Fruit fly (Drosophila melanogaster) whole organism, embryonic: ENCODE results near the gene phr6-4.

Experiments used
- CG10654 ChIP-seq: fragments of 200-800 bp; sonication (Bioruptor generic); optimal IDR thresholded peaks from 2 replicates; lab custom pipeline; 2016; ENCODE audit warnings: missing biosample characterization, missing genetic modification characterization
- CG11247 ChIP-seq: fragments of 200-800 bp; sonication (Bioruptor generic); IDR thresholded peaks from 2 replicates; pipeline ENCODE4 v1.3.6; 2022; ENCODE audit warnings: missing biosample characterization, missing genetic modification characterization
- CG15269 ChIP-seq: fragments of 200-800 bp; sonication (Bioruptor generic); optimal IDR thresholded peaks from 2 replicates; lab custom pipeline; 2018; ENCODE audit warnings: missing biosample characterization, mild to moderate bottlenecking, missing genetic modification characterization, moderate library complexity
- CG16815 ChIP-seq: fragments of 200-800 bp; sonication (Bioruptor generic); optimal IDR thresholded peaks from 3 replicates; lab custom pipeline; 2017; ENCODE audit warnings: missing biosample characterization, mild to moderate bottlenecking, missing genetic modification characterization
- CG17385 ChIP-seq: fragments of 200-800 bp; sonication (Bioruptor generic); optimal IDR thresholded peaks from 3 replicates; lab custom pipeline; 2018; ENCODE audit warnings: missing biosample characterization, mild to moderate bottlenecking, missing genetic modification characterization
- CG17612 ChIP-seq: fragments of 200-800 bp; sonication (Bioruptor generic); IDR thresholded peaks from 2 replicates; pipeline ENCODE4 v1.3.6; 2022; ENCODE audit warnings: missing biosample characterization, missing genetic modification characterization
- CG18262 ChIP-seq: fragments of 200-800 bp; optimal IDR thresholded peaks from 3 replicates; lab custom pipeline; 2019; ENCODE audit warnings: missing biosample characterization, mild to moderate bottlenecking, missing genetic modification characterization, moderate library complexity
- CG18599 ChIP-seq: fragments of 200-800 bp; sonication (Bioruptor generic); optimal IDR thresholded peaks from 3 replicates; lab custom pipeline; 2017; ENCODE audit warnings: missing biosample characterization, missing genetic modification characterization, mild to moderate bottlenecking, moderate library complexity, missing genetic modification reagents
- CG30403 ChIP-seq: fragments of 200-800 bp; sonication (Bioruptor generic); optimal IDR thresholded peaks from 3 replicates; lab custom pipeline; 2016; ENCODE audit warnings: missing biosample characterization, missing genetic modification characterization
- CG32767 ChIP-seq: fragments of 200-800 bp; sonication (Bioruptor generic); IDR thresholded peaks from 2 replicates; pipeline ENCODE4 v1.3.6; 2022; ENCODE audit warnings: missing biosample characterization, missing genetic modification characterization
- CG4282 ChIP-seq: fragments of 200-800 bp; sonication (Bioruptor generic); optimal IDR thresholded peaks from 2 replicates; lab custom pipeline; 2016; ENCODE audit warnings: missing biosample characterization, missing genetic modification characterization
- CG4424 ChIP-seq: fragments of 200-800 bp; sonication (Bioruptor generic); optimal IDR thresholded peaks from 3 replicates; lab custom pipeline; 2016; ENCODE audit warnings: missing biosample characterization, missing genetic modification characterization
- CG6254 ChIP-seq: fragments of 200-800 bp; sonication (Bioruptor generic); optimal IDR thresholded peaks from 3 replicates; lab custom pipeline; 2017; ENCODE audit warnings: mild to moderate bottlenecking, missing biosample characterization, missing genetic modification reagents, missing genetic modification characterization
- CG7963 ChIP-seq: fragments of 200-800 bp; sonication (Bioruptor generic); IDR thresholded peaks from 3 replicates; pipeline ENCODE4 v1.3.6; 2022; ENCODE audit warnings: missing biosample characterization, missing genetic modification characterization; ENCODE audit not compliant: partially characterized antibody
- CG8388 ChIP-seq: fragments of 200-800 bp; sonication (Bioruptor generic); optimal IDR thresholded peaks from 2 replicates; lab custom pipeline; 2019; ENCODE audit warnings: missing biosample characterization, mild to moderate bottlenecking, missing genetic modification characterization, moderate library complexity
- CkIIα-i1 ChIP-seq: fragments of 200-800 bp; sonication (Bioruptor generic); IDR thresholded peaks from 2 replicates; pipeline ENCODE4 v1.3.6; 2022; ENCODE audit warnings: missing biosample characterization, missing genetic modification characterization
- D ChIP-seq, 2 experiments: fragments of 200-800 bp in 1 of 2; fragments of >200 bp in 1 of 2; sonication (Bioruptor generic) in 1 of 2; optimal IDR thresholded peaks; 2 replicates in 1 of 2; 3 replicates in 1 of 2; lab custom pipeline; 2017; ENCODE audit warnings: mild to moderate bottlenecking in 1 of 2, missing biosample characterization in 1 of 2, missing genetic modification characterization in 1 of 2, missing genetic modification reagents in 1 of 2
- Deaf1 ChIP-seq: fragments of 200-800 bp; optimal IDR thresholded peaks from 3 replicates; lab custom pipeline; 2019; ENCODE audit warnings: missing biosample characterization, mild to moderate bottlenecking, missing genetic modification characterization, moderate library complexity
- Hr78 ChIP-seq, 2 experiments: fragments of 200-800 bp in 1 of 2; fragments of >200 bp in 1 of 2; sonication (Bioruptor generic) in 1 of 2; optimal IDR thresholded peaks; 2 replicates each; lab custom pipeline; 2017 to 2019; ENCODE audit warnings: missing biosample characterization in 2 of 2, missing genetic modification characterization in 2 of 2, mild to moderate bottlenecking in 1 of 2, moderate library complexity in 1 of 2
- Jarid2 ChIP-seq: fragments of 200-800 bp; sonication (Bioruptor generic); optimal IDR thresholded peaks from 3 replicates; lab custom pipeline; 2017; ENCODE audit warnings: mild to moderate bottlenecking, missing biosample characterization, missing genetic modification reagents, missing genetic modification characterization
- Lim3 ChIP-seq: fragments of 200-800 bp; sonication (Bioruptor generic); IDR thresholded peaks from 2 replicates; pipeline ENCODE4 v1.3.6; 2022; ENCODE audit warnings: missing biosample characterization, missing genetic modification characterization
- Oli ChIP-seq: fragments of 200-800 bp; sonication (Bioruptor generic); optimal IDR thresholded peaks from 2 replicates; lab custom pipeline; 2018; ENCODE audit warnings: missing biosample characterization, mild to moderate bottlenecking, missing genetic modification characterization, moderate library complexity
- Pdp1 ChIP-seq, 2 experiments: fragments of 200-800 bp; sonication (Bioruptor generic); optimal IDR thresholded peaks; 3 replicates each; lab custom pipeline; 2016; ENCODE audit warnings: missing biosample characterization in 2 of 2, missing genetic modification characterization in 2 of 2, mild to moderate bottlenecking in 1 of 2, moderate library complexity in 1 of 2
- Six4 ChIP-seq: fragments of 200-800 bp; sonication (Bioruptor generic); optimal IDR thresholded peaks from 2 replicates; lab custom pipeline; 2016; ENCODE audit warnings: missing biosample characterization, missing genetic modification characterization
- Spps ChIP-seq: fragments of 200-800 bp; sonication (Bioruptor generic); optimal IDR thresholded peaks from 2 replicates; lab custom pipeline; 2018; ENCODE audit warnings: missing biosample characterization, mild to moderate bottlenecking, missing genetic modification characterization
- Sry-δ ChIP-seq: fragments of 200-800 bp; sonication (Bioruptor generic); optimal IDR thresholded peaks from 2 replicates; lab custom pipeline; 2016; ENCODE audit warnings: missing biosample characterization, missing genetic modification characterization
- al ChIP-seq: fragments of 200-800 bp; sonication (Bioruptor generic); IDR thresholded peaks from 2 replicates; pipeline ENCODE4 v1.3.6; 2022; ENCODE audit warnings: missing biosample characterization, missing genetic modification characterization
- ase ChIP-seq: fragments of 200-800 bp; sonication (Bioruptor generic); IDR thresholded peaks from 3 replicates; pipeline ENCODE4 v1.3.6; 2022; ENCODE audit warnings: missing biosample characterization, missing genetic modification characterization
- caup ChIP-seq: fragments of 200-800 bp; sonication (Bioruptor generic); optimal IDR thresholded peaks from 3 replicates; lab custom pipeline; 2017; ENCODE audit warnings: missing biosample characterization, mild to moderate bottlenecking, missing genetic modification characterization, moderate library complexity; ENCODE audit not compliant: severe bottlenecking
- corto ChIP-seq: fragments of 200-800 bp; sonication (Bioruptor generic); optimal IDR thresholded peaks from 2 replicates; lab custom pipeline; 2016; ENCODE audit warnings: missing biosample characterization, mild to moderate bottlenecking, missing genetic modification characterization, moderate library complexity
- crol ChIP-seq: fragments of 200-800 bp; sonication (Bioruptor generic); IDR thresholded peaks from 2 replicates; pipeline ENCODE4 v1.3.6; 2022; ENCODE audit warnings: missing biosample characterization, missing genetic modification characterization
- dysf ChIP-seq: fragments of 200-800 bp; sonication (Bioruptor generic); IDR thresholded peaks from 3 replicates; pipeline ENCODE4 v1.3.6; 2022; ENCODE audit warnings: missing biosample characterization, missing genetic modification characterization
- en ChIP-seq: fragments of 200-800 bp; sonication (Bioruptor generic); optimal IDR thresholded peaks from 2 replicates; lab custom pipeline; 2016; ENCODE audit warnings: missing biosample characterization, missing genetic modification characterization
- fd102C ChIP-seq: fragments of 200-800 bp; sonication (Bioruptor generic); optimal IDR thresholded peaks from 2 replicates; lab custom pipeline; 2018; ENCODE audit warnings: missing biosample characterization, mild to moderate bottlenecking, missing genetic modification characterization, moderate library complexity
- ftz-f1 ChIP-seq: fragments of 200-800 bp; sonication (Bioruptor generic); optimal IDR thresholded peaks from 2 replicates; lab custom pipeline; 2016; ENCODE audit warnings: missing biosample characterization, missing genetic modification characterization
- grn ChIP-seq: fragments of 200-800 bp; sonication (Bioruptor generic); optimal IDR thresholded peaks from 3 replicates; lab custom pipeline; 2017; ENCODE audit warnings: missing biosample characterization, missing genetic modification characterization
- hb ChIP-seq: fragments of 200-800 bp; sonication (Bioruptor generic); IDR thresholded peaks from 3 replicates; pipeline ENCODE4 v1.3.6; 2022; ENCODE audit warnings: missing biosample characterization, missing genetic modification characterization; ENCODE audit not compliant: partially characterized antibody
- hbn ChIP-seq: fragments of 200-800 bp; sonication (Bioruptor generic); IDR thresholded peaks from 2 replicates; pipeline ENCODE4 v1.3.6; 2022; ENCODE audit warnings: missing biosample characterization, missing genetic modification characterization; ENCODE audit not compliant: partially characterized antibody
- her ChIP-seq: fragments of 200-800 bp; sonication (Bioruptor generic); optimal IDR thresholded peaks from 2 replicates; lab custom pipeline; 2016; ENCODE audit warnings: missing biosample characterization, missing genetic modification characterization
- ind ChIP-seq: fragments of 200-800 bp; sonication (Bioruptor generic); optimal IDR thresholded peaks from 3 replicates; lab custom pipeline; 2016; ENCODE audit warnings: missing biosample characterization, missing genetic modification characterization
- lov ChIP-seq, 2 experiments: fragments of 200-800 bp in 1 of 2; fragments of >200 bp in 1 of 2; sonication (Bioruptor generic) in 1 of 2; IDR thresholded peaks in 1 of 2; optimal IDR thresholded peaks in 1 of 2; 2 replicates in 1 of 2; 3 replicates in 1 of 2; pipeline versions ENCODE4 v1.3.6 to Lab custom; 2017 to 2022; ENCODE audit warnings: missing biosample characterization in 1 of 2, missing genetic modification characterization in 1 of 2
- org-1 ChIP-seq: fragments of 200-800 bp; sonication (Bioruptor generic); optimal IDR thresholded peaks from 2 replicates; lab custom pipeline; 2017; ENCODE audit warnings: missing biosample characterization, missing genetic modification characterization
- pita ChIP-seq: fragments of 200-800 bp; sonication (Bioruptor generic); optimal IDR thresholded peaks from 2 replicates; lab custom pipeline; 2017; ENCODE audit warnings: missing biosample characterization, mild to moderate bottlenecking, missing genetic modification characterization
- pzg ChIP-seq: fragments of 200-800 bp; sonication (Bioruptor generic); optimal IDR thresholded peaks from 3 replicates; lab custom pipeline; 2018; ENCODE audit warnings: missing biosample characterization, mild to moderate bottlenecking, missing genetic modification characterization, moderate library complexity
- sim ChIP-seq: fragments of 200-800 bp; sonication (Bioruptor generic); IDR thresholded peaks from 2 replicates; pipeline ENCODE4 v1.3.6; 2022; ENCODE audit warnings: missing biosample characterization, missing genetic modification characterization
- slou ChIP-seq: fragments of 200-800 bp; sonication (Bioruptor generic); optimal IDR thresholded peaks from 3 replicates; lab custom pipeline; 2016; ENCODE audit warnings: missing biosample characterization, missing genetic modification characterization
- sr ChIP-seq: fragments of 200-800 bp; sonication (Bioruptor generic); IDR thresholded peaks from 3 replicates; pipeline ENCODE4 v1.3.6; 2022; ENCODE audit warnings: missing biosample characterization, missing genetic modification characterization
- stwl ChIP-seq: fragments of 200-800 bp; sonication (Bioruptor generic); optimal IDR thresholded peaks from 3 replicates; lab custom pipeline; 2018; ENCODE audit warnings: missing biosample characterization, mild to moderate bottlenecking, missing genetic modification characterization, moderate library complexity
- trh ChIP-seq: fragments of 200-800 bp; sonication (Bioruptor generic); optimal IDR thresholded peaks from 2 replicates; lab custom pipeline; 2016; ENCODE audit warnings: missing biosample characterization, missing genetic modification characterization
- z ChIP-seq: fragments of 200-800 bp; sonication (Bioruptor generic); IDR thresholded peaks from 3 replicates; pipeline ENCODE4 v1.3.6; 2022; ENCODE audit warnings: missing biosample characterization, missing genetic modification characterization

The phr6-4 gene

DNA sequence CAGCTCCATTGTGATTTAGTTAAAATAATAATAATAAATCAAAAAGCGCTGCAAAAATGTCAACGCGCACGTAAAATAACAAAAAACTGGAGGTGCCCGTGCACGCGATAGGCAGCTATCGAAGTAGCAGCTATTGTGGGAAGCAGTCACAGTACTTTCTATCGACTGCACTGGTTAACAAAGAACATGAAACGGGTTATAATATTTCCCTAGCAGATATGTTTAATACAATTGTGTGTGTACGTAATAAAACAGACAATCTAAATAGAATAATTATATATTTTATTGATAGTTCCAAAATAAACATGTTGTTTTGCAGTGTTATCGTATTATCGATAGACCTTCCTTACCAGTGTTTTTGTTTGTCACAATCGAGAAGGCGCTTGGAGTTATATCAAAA is 30.3 kb upstream of the phr6-4 start, which contains the start of the genes CG31678 and IKKepsilon (continued):
- TF ChIP-seq CG18262 (tag; lab: Kevin White, UChicago) (peak; percentile 35), grn (GFP tag; lab: Kevin White, UChicago) (no peak), fd102C (no peak), CG16815 (GFP tag; lab: Kevin White, UChicago) (no peak), pita (GFP tag; lab: Kevin White, UChicago) (no peak), CkIIα-i1 (GFP tag; lab: Robert Waterston, UW) (no peak), Deaf1 (no peak), Six4 (GFP tag; lab: Kevin White, UChicago) (no peak), ase (GFP tag; lab: Robert Waterston, UW) (no peak), sim (GFP tag; lab: Robert Waterston, UW) (no peak), Jarid2 (GFP tag; lab: Kevin White, UChicago) (no peak), ind (GFP tag; lab: Kevin White, UChicago) (peak; percentile 47), CG4282 (no peak), CG6254 (GFP tag; lab: Kevin White, UChicago) (no peak), sr (GFP tag; lab: Robert Waterston, UW) (no peak), CG7963 (GFP tag; lab: Robert Waterston, UW) (peak; percentile 87), Lim3 (GFP tag; lab: Robert Waterston, UW) (no peak), hb (GFP tag; lab: Robert Waterston, UW) (peak; percentile 92), Sry-δ (GFP tag; lab: Kevin White, UChicago) (peak; percentile 70), caup (GFP tag; lab: Kevin White, UChicago) (no peak), CG8388 (GFP tag; lab: Kevin White, UChicago) (no peak), z (GFP tag; lab: Robert Waterston, UW) (no peak), hbn (GFP tag; lab: Robert Waterston, UW) (peak; percentile 86), CG18599 (GFP tag; lab: Kevin White, UChicago) (no peak), Oli (tag; lab: Kevin White, UChicago) (no peak), crol (GFP tag; lab: Robert Waterston, UW) (no peak), CG17385 (no peak), CG15269 (tag; lab: Kevin White, UChicago) (no peak), ftz-f1 (GFP tag; lab: Kevin White, UChicago) (no peak), CG17612 (GFP tag; lab: Robert Waterston, UW) (no peak), CG11247 (GFP tag; lab: Robert Waterston, UW) (no peak), dysf (GFP tag; lab: Robert Waterston, UW) (no peak), CG32767 (GFP tag; lab: Robert Waterston, UW) (no peak), en (no peak), stwl (tag; lab: Kevin White, UChicago) (peak; percentile 63), her (GFP tag; lab: Kevin White, UChicago) (no peak), corto (no peak), CG4424 (GFP tag; lab: Kevin White, UChicago) (peak; percentile 52), D (optimal IDR thresholded peaks at IDR 0.05; lab: Kevin White, UChicago) (no peak), D (GFP tag; optimal IDR thresholded peaks at IDR 0.05; lab: Kevin White, UChicago) (no peak), pzg (GFP tag; lab: Kevin White, UChicago) (peak; percentile 62), trh (GFP tag; lab: Kevin White, UChicago) (no peak), lov (optimal IDR thresholded peaks at IDR 0.05; lab: Kevin White, UChicago) (no peak), lov (GFP tag; IDR thresholded peaks at IDR 0.05; lab: Robert Waterston, UW) (no peak), slou (GFP tag; lab: Kevin White, UChicago) (no peak), Spps (tag; lab: Kevin White, UChicago) (no peak), Hr78 (GFP tag; optimal IDR thresholded peaks at IDR 0.05; lab: Kevin White, UChicago) (no peak), org-1 (no peak), Pdp1 (GFP tag; optimal IDR thresholded peaks at IDR 0.05; lab: Kevin White, UChicago) (peak; percentile 11 to 13), CG10654 (GFP tag; lab: Kevin White, UChicago) (peak; percentile 11), CG30403 (GFP tag; lab: Kevin White, UChicago) (peak; percentile 51), al (GFP tag; lab: Robert Waterston, UW) (0 out of 2 replicates have a peak, but pooled peaks have one; percentile 23)
